Worm (Caenorhabditis elegans): ENCODE results near the gene C44H4.4.
A peak's percentile ranks its signal among the peaks of the same experiment; 100 is the strongest.
"Not testable (repeated sequence)": the region's sequence is repeated elsewhere in the genome, so short reads cannot be mapped to it uniquely, and the experiment has no call there.

C44H4.4 gene

ce11 chrX:14525325-14526305, 63.3 kb downstream of the C44H4.4 start (continued):
- TF ChIP-seq attf-5 (GFP tag; optimal IDR thresholded peaks at IDR 0.05) (peak; percentile 70), ceh-40 (GFP tag; IDR thresholded peaks at IDR 0.05) (no peak), attf-6 (GFP tag; IDR thresholded peaks at IDR 0.05) (peak; percentile 61; the same call in 1 of the 2 replicates), nhr-90 (tag; optimal IDR thresholded peaks at IDR 0.05) (peak; percentile 91), unc-130 (GFP tag; optimal IDR thresholded peaks at IDR 0.05) (peak; percentile 32), zfh-2 (GFP tag; conservative IDR thresholded peaks at IDR 0.05) (no peak), F39B2.1 (GFP tag; IDR thresholded peaks at IDR 0.05) (0 out of 2 replicates have a peak, but pooled peaks have one; percentile 54), zim-3 (tag; optimal IDR thresholded peaks at IDR 0.05) (peak; percentile 14), ceh-91 (GFP tag; IDR thresholded peaks at IDR 0.05) (no peak), ztf-26 (tag; optimal IDR thresholded peaks at IDR 0.05) (peak; percentile 100), fkh-3 (tag; optimal IDR thresholded peaks at IDR 0.05) (no peak), K11D2.4 (GFP tag; IDR thresholded peaks at IDR 0.05) (peak; percentile 100), F52B5.7 (tag; optimal IDR thresholded peaks at IDR 0.05) (peak; percentile 90), F10E7.11 (tag; optimal IDR thresholded peaks at IDR 0.05) (peak; percentile 97), hlh-26 (GFP tag; conservative IDR thresholded peaks at IDR 0.05) (no peak), mel-28 (tag; optimal IDR thresholded peaks at IDR 0.05; ENCODE audit: borderline replicate concordance) (peak; percentile 75), somi-1 (GFP tag; optimal IDR thresholded peaks at IDR 0.05) (peak; percentile 97), madf-3 (GFP tag; IDR thresholded peaks at IDR 0.05) (peak; percentile 88), ekl-4 (GFP tag; IDR thresholded peaks at IDR 0.05) (peak; percentile 94), ceh-79 (tag; optimal IDR thresholded peaks at IDR 0.05) (peak; percentile 97), unc-62 (GFP tag; optimal IDR thresholded peaks at IDR 0.05) (peak; percentile 79), Y53G8AR.9 (GFP tag; conservative IDR thresholded peaks at IDR 0.05) (peak; percentile 98), nhr-120 (GFP tag; IDR thresholded peaks at IDR 0.05) (peak; percentile 95), cebp-1 (GFP tag; IDR thresholded peaks at IDR 0.05) (peak; percentile 82), cebp-1 (tag; optimal IDR thresholded peaks at IDR 0.05) (peak; percentile 98), rec-8 (tag; optimal IDR thresholded peaks at IDR 0.05) (peak in 1 of 2 experiments; percentile 34), pha-4 (tag; optimal IDR thresholded peaks at IDR 0.05) (peak; percentile 40), hrde-1 (tag; optimal IDR thresholded peaks at IDR 0.05; ENCODE audit: borderline replicate concordance) (no peak), dpff-1 (tag; optimal IDR thresholded peaks at IDR 0.05) (peak; percentile 94), ztf-3 (GFP tag; optimal IDR thresholded peaks at IDR 0.05) (peak; percentile 95), nfyb-1 (GFP tag; IDR thresholded peaks at IDR 0.05) (peak; percentile 99), nfya-2 (GFP tag; IDR thresholded peaks at IDR 0.05) (no peak), lsy-27 (tag; optimal IDR thresholded peaks at IDR 0.05; ENCODE audit: borderline replicate concordance, insufficient read depth) (peak; percentile 66)

- TF ChIP-seq egl-44 (GFP tag; IDR thresholded peaks at IDR 0.05); ceh-27 (GFP tag; optimal IDR thresholded peaks at IDR 0.05); D2030.7 (GFP tag; IDR thresholded peaks at IDR 0.05): not testable (repeated sequence)
These were observed 63.9 kb downstream of the C44H4.4 start, which contains the start of gene nspc-17 for ce11 chrX:14525081-14525324. Gene nspc-17 (minus strand): TSS chrX:14525181.

All from whole organism, young adult.